Worm (Caenorhabditis elegans) whole organism, L2 larva: ENCODE data around the gene pix-1.

ENCODE experiments used
- ama-1 ChIP-seq: fragments of 150-350 bp; optimal IDR thresholded peaks from 2 replicates; lab custom pipeline; 2018; ENCODE audit warnings: inconsistent platforms
- egl-27 ChIP-seq: sonication (generic microtip); optimal IDR thresholded peaks from 3 replicates; lab custom pipeline; 2017; ENCODE audit warnings: missing biosample characterization, missing genetic modification reagents, missing genetic modification characterization
- elt-3 ChIP-seq: sonication (generic microtip); optimal IDR thresholded peaks from 2 replicates; lab custom pipeline; 2017; ENCODE audit warnings: missing biosample characterization, missing genetic modification characterization
- nhr-10 ChIP-seq: sonication (generic microtip); optimal IDR thresholded peaks from 2 replicates; lab custom pipeline; 2017; ENCODE audit warnings: missing biosample characterization, missing genetic modification characterization
- nhr-6 ChIP-seq: fragments of 150-350 bp; optimal IDR thresholded peaks from 2 replicates; lab custom pipeline; 2014; ENCODE audit warnings: missing biosample characterization, missing genetic modification characterization
- snpc-4 ChIP-seq: fragments of 150-350 bp; optimal IDR thresholded peaks from 2 replicates; lab custom pipeline; 2014; ENCODE audit warnings: missing biosample characterization, missing genetic modification characterization
- ztf-11 ChIP-seq: sonication (generic microtip); optimal IDR thresholded peaks from 2 replicates; lab custom pipeline; 2017; ENCODE audit warnings: missing biosample characterization, missing genetic modification characterization

DNA sequence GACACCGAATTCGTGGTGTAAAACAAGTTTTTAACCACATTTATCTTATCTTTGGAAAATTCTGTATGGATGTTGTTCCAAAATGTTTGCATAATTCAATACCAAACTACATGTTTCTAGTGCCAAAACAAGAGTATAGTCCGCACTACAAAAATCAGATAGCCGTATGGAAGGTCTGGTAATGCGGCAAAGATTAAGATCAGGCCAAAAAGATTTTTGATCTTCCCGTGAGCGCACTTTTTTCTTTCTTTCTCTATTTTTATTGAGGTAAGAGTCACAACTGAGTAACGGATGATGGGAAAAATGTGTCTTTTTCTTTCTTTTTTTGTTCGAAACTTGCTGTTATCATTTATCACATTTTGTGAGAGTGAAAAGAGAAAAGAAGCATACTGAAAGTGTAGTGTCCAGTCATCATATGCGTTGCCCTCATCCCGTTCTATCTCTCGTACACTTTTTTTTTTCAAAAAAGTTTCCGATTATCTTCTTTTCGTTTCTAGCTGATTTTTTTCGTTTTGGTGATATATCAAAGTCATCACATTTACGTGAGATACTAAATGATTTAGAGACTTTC, 17.5 kb downstream of the pix-1 start:
- TF ChIP-seq ama-1 (lab: Kevin White, UChicago) = no peak
- TF ChIP-seq elt-3 (tag; lab: Kevin White, UChicago) = no peak
- no peak for TF ChIP-seq egl-27 (tag; lab: Kevin White, UChicago)
- peak; percentile 7 for TF ChIP-seq nhr-6 (tag; lab: Kevin White, UChicago)
- no peak for TF ChIP-seq snpc-4 (tag; lab: Kevin White, UChicago)
- TF ChIP-seq nhr-10 (tag; lab: Kevin White, UChicago) = no peak
- no peak for TF ChIP-seq ztf-11 (tag; lab: Kevin White, UChicago)
